Fruit fly (Drosophila melanogaster) whole organism, embryonic: ENCODE measurements around the gene Atat.

Experiments used
- Antp ChIP-seq: fragments of 200-800 bp; sonication (Bioruptor generic); optimal IDR thresholded peaks from 3 replicates; lab custom pipeline; 2016; ENCODE audit warnings: missing biosample characterization, missing genetic modification characterization
- CG10431 ChIP-seq: fragments of 200-800 bp; sonication (Bioruptor generic); optimal IDR thresholded peaks from 3 replicates; lab custom pipeline; 2018; ENCODE audit warnings: missing biosample characterization, mild to moderate bottlenecking, missing genetic modification characterization
- CG12659 ChIP-seq: fragments of 200-800 bp; sonication (Bioruptor generic); optimal IDR thresholded peaks from 3 replicates; lab custom pipeline; 2017; ENCODE audit warnings: mild to moderate bottlenecking, missing biosample characterization, missing genetic modification reagents, missing genetic modification characterization
- CG13424 ChIP-seq: fragments of 200-800 bp; sonication (Bioruptor generic); optimal IDR thresholded peaks from 2 replicates; lab custom pipeline; 2019; ENCODE audit warnings: missing biosample characterization, mild to moderate bottlenecking, missing genetic modification characterization, moderate library complexity
- CG13775 ChIP-seq: fragments of 200-800 bp; sonication (Bioruptor generic); optimal IDR thresholded peaks from 3 replicates; lab custom pipeline; 2017; ENCODE audit warnings: missing biosample characterization, mild to moderate bottlenecking, missing genetic modification characterization
- CG15514 ChIP-seq: fragments of 200-800 bp; sonication (Bioruptor generic); optimal IDR thresholded peaks from 3 replicates; lab custom pipeline; 2017; ENCODE audit warnings: missing biosample characterization, missing genetic modification characterization, mild to moderate bottlenecking, moderate library complexity, missing genetic modification reagents
- CG17612 ChIP-seq: fragments of 200-800 bp; sonication (Bioruptor generic); IDR thresholded peaks from 2 replicates; pipeline ENCODE4 v1.3.6; 2022; ENCODE audit warnings: missing biosample characterization, missing genetic modification characterization
- CG31441 ChIP-seq: fragments of 200-800 bp; sonication (Bioruptor generic); IDR thresholded peaks from 2 replicates; pipeline ENCODE4 v1.3.6; 2022; ENCODE audit warnings: missing biosample characterization, missing genetic modification characterization
- CG4328 ChIP-seq: fragments of 200-800 bp; sonication (Bioruptor generic); optimal IDR thresholded peaks from 3 replicates; lab custom pipeline; 2017; ENCODE audit warnings: missing biosample characterization, missing genetic modification reagents, missing genetic modification characterization
- CG6791 ChIP-seq: fragments of 200-800 bp; sonication (Bioruptor generic); IDR thresholded peaks from 3 replicates; pipeline ENCODE4 v1.3.6; 2022; ENCODE audit warnings: missing biosample characterization, missing genetic modification characterization; ENCODE audit not compliant: partially characterized antibody
- CG8478 ChIP-seq: fragments of >200 bp; optimal IDR thresholded peaks from 2 replicates; lab custom pipeline; 2018
- CG9727 ChIP-seq: fragments of 200-800 bp; sonication (Bioruptor generic); optimal IDR thresholded peaks from 3 replicates; lab custom pipeline; 2017; ENCODE audit warnings: missing biosample characterization, mild to moderate bottlenecking, missing genetic modification characterization
- CG9797 ChIP-seq: fragments of 200-800 bp; sonication (Bioruptor generic); optimal IDR thresholded peaks from 3 replicates; lab custom pipeline; 2018; ENCODE audit warnings: missing biosample characterization, mild to moderate bottlenecking, missing genetic modification characterization
- CG9876 ChIP-seq: fragments of 200-800 bp; sonication (Bioruptor generic); optimal IDR thresholded peaks from 2 replicates; lab custom pipeline; 2016; ENCODE audit warnings: missing biosample characterization, missing genetic modification characterization
- Chrac-16 ChIP-seq: fragments of 200-800 bp; sonication (Bioruptor generic); optimal IDR thresholded peaks from 3 replicates; lab custom pipeline; 2016; ENCODE audit warnings: missing biosample characterization, missing genetic modification characterization
- D19A ChIP-seq: fragments of 200-800 bp; optimal IDR thresholded peaks from 3 replicates; lab custom pipeline; 2019; ENCODE audit warnings: missing biosample characterization, mild to moderate bottlenecking, missing genetic modification characterization, moderate library complexity
- Ets65A ChIP-seq: fragments of 200-800 bp; sonication (Bioruptor generic); peaks from one replicate; lab custom pipeline; 2016; ENCODE audit warnings: missing biosample characterization, missing genetic modification characterization
- Ets97D ChIP-seq: fragments of 200-800 bp; sonication (Bioruptor generic); optimal IDR thresholded peaks from 3 replicates; lab custom pipeline; 2016; ENCODE audit warnings: missing biosample characterization, missing genetic modification characterization
- GATAe ChIP-seq: fragments of 200-800 bp; sonication (Bioruptor generic); conservative IDR thresholded peaks from 2 replicates; pipeline ENCODE4 v1.3.6; 2022; ENCODE audit warnings: missing biosample characterization, missing genetic modification characterization
- Gug ChIP-seq: fragments of 200-800 bp; sonication (Bioruptor generic); IDR thresholded peaks from 4 replicates; pipeline ENCODE4 v1.3.6; 2022; ENCODE audit warnings: missing biosample characterization, missing genetic modification characterization
- HHEX ChIP-seq: fragments of 200-800 bp; sonication (Bioruptor generic); optimal IDR thresholded peaks from 3 replicates; lab custom pipeline; 2017; ENCODE audit warnings: missing biosample characterization, mild to moderate bottlenecking, missing genetic modification characterization, missing genetic modification reagents
- MESR4 ChIP-seq: fragments of 200-800 bp; sonication (Bioruptor generic); optimal IDR thresholded peaks from 2 replicates; lab custom pipeline; 2018; ENCODE audit warnings: missing biosample characterization, mild to moderate bottlenecking, missing genetic modification characterization, moderate library complexity
- Rfx ChIP-seq: fragments of 200-800 bp; sonication (Bioruptor generic); IDR thresholded peaks from 2 replicates; pipeline ENCODE4 v1.3.6; 2022; ENCODE audit warnings: missing biosample characterization, missing genetic modification characterization
- Rx ChIP-seq: fragments of 200-800 bp; sonication (Bioruptor generic); IDR thresholded peaks from 2 replicates; pipeline ENCODE4 v1.3.6; 2022; ENCODE audit warnings: missing biosample characterization, missing genetic modification characterization
- Scr ChIP-seq: fragments of 200-800 bp; sonication (Bioruptor generic); IDR thresholded peaks from 2 replicates; pipeline ENCODE4 v1.3.6; 2022; ENCODE audit warnings: missing biosample characterization, missing genetic modification characterization; ENCODE audit not compliant: partially characterized antibody
- Spps ChIP-seq: fragments of 200-800 bp; sonication (Bioruptor generic); optimal IDR thresholded peaks from 2 replicates; lab custom pipeline; 2018; ENCODE audit warnings: missing biosample characterization, mild to moderate bottlenecking, missing genetic modification characterization
- Xrp1 ChIP-seq: fragments of 200-800 bp; sonication (Bioruptor generic); IDR thresholded peaks from 2 replicates; pipeline ENCODE4 v1.3.6; 2022; ENCODE audit warnings: missing biosample characterization, missing genetic modification characterization
- ac ChIP-seq: fragments of 200-800 bp; sonication (Bioruptor generic); optimal IDR thresholded peaks from 3 replicates; lab custom pipeline; 2017; ENCODE audit warnings: missing biosample characterization, mild to moderate bottlenecking, missing genetic modification characterization
- btn ChIP-seq: fragments of 200-800 bp; sonication (Bioruptor generic); optimal IDR thresholded peaks from 2 replicates; lab custom pipeline; 2016; ENCODE audit warnings: missing biosample characterization, missing genetic modification characterization
- cas ChIP-seq: fragments of 200-800 bp; sonication (Bioruptor generic); IDR thresholded peaks from 2 replicates; pipeline ENCODE4 v1.3.6; 2022; ENCODE audit warnings: missing biosample characterization, missing genetic modification characterization
- cato ChIP-seq: fragments of 200-800 bp; sonication (Bioruptor generic); optimal IDR thresholded peaks from 2 replicates; lab custom pipeline; 2016; ENCODE audit warnings: missing biosample characterization, missing genetic modification characterization, borderline replicate concordance
- croc ChIP-seq: fragments of 200-800 bp; sonication (Bioruptor generic); conservative IDR thresholded peaks from 3 replicates; pipeline ENCODE4 v1.3.6; 2022; ENCODE audit warnings: missing biosample characterization, missing genetic modification characterization
- da ChIP-seq: fragments of 200-800 bp; sonication (Bioruptor generic); optimal IDR thresholded peaks from 2 replicates; lab custom pipeline; 2016; ENCODE audit warnings: missing biosample characterization, missing genetic modification characterization
- dmrt11E ChIP-seq: fragments of 200-800 bp; sonication (Bioruptor generic); optimal IDR thresholded peaks from 3 replicates; lab custom pipeline; 2018; ENCODE audit warnings: missing biosample characterization, mild to moderate bottlenecking, missing genetic modification characterization, moderate library complexity
- exex ChIP-seq: fragments of 200-800 bp; sonication (Bioruptor generic); optimal IDR thresholded peaks from 4 replicates; lab custom pipeline; 2018; ENCODE audit warnings: missing biosample characterization, mild to moderate bottlenecking, missing genetic modification characterization, moderate library complexity
- ftz-f1 ChIP-seq: fragments of 200-800 bp; sonication (Bioruptor generic); optimal IDR thresholded peaks from 2 replicates; lab custom pipeline; 2016; ENCODE audit warnings: missing biosample characterization, missing genetic modification characterization
- gcm2 ChIP-seq: fragments of 200-800 bp; sonication (Bioruptor generic); optimal IDR thresholded peaks from 2 replicates; lab custom pipeline; 2016; ENCODE audit warnings: missing biosample characterization, missing genetic modification characterization
- gt ChIP-seq: fragments of 200-800 bp; sonication (Bioruptor generic); IDR thresholded peaks from 2 replicates; pipeline ENCODE4 v1.3.6; 2022; ENCODE audit warnings: missing biosample characterization, missing genetic modification characterization
- insv ChIP-seq, 2 experiments: fragments of 200-800 bp; sonication (Bioruptor generic); optimal IDR thresholded peaks; 3 replicates each; lab custom pipeline; 2016 to 2018; ENCODE audit warnings: missing biosample characterization in 2 of 2, missing genetic modification characterization in 2 of 2
- mirr ChIP-seq: fragments of 200-800 bp; sonication (Bioruptor generic); optimal IDR thresholded peaks from 3 replicates; lab custom pipeline; 2018; ENCODE audit warnings: missing biosample characterization, mild to moderate bottlenecking, missing genetic modification characterization
- nmo ChIP-seq: fragments of 200-800 bp; sonication (Bioruptor generic); optimal IDR thresholded peaks from 2 replicates; lab custom pipeline; 2018; ENCODE audit warnings: missing biosample characterization, mild to moderate bottlenecking, missing genetic modification characterization, moderate library complexity
- onecut ChIP-seq: fragments of 200-800 bp; sonication (Bioruptor generic); IDR thresholded peaks from 2 replicates; pipeline ENCODE4 v1.3.6; 2022; ENCODE audit warnings: missing biosample characterization, missing genetic modification characterization
- org-1 ChIP-seq: fragments of 200-800 bp; sonication (Bioruptor generic); optimal IDR thresholded peaks from 2 replicates; lab custom pipeline; 2017; ENCODE audit warnings: missing biosample characterization, missing genetic modification characterization
- pb ChIP-seq: fragments of 200-800 bp; sonication (Bioruptor generic); optimal IDR thresholded peaks from 3 replicates; lab custom pipeline; 2016; ENCODE audit warnings: missing biosample characterization, missing genetic modification characterization
- repo ChIP-seq: fragments of 200-800 bp; sonication (Bioruptor generic); optimal IDR thresholded peaks from 2 replicates; lab custom pipeline; 2016; ENCODE audit warnings: missing biosample characterization, missing genetic modification characterization
- sima ChIP-seq: fragments of 200-800 bp; sonication (Bioruptor generic); optimal IDR thresholded peaks from 2 replicates; lab custom pipeline; 2016; ENCODE audit warnings: missing biosample characterization, missing genetic modification characterization
- sr ChIP-seq: fragments of 200-800 bp; sonication (Bioruptor generic); IDR thresholded peaks from 3 replicates; pipeline ENCODE4 v1.3.6; 2022; ENCODE audit warnings: missing biosample characterization, missing genetic modification characterization
- twi ChIP-seq: fragments of 200-800 bp; optimal IDR thresholded peaks from 2 replicates; lab custom pipeline; 2019; ENCODE audit warnings: missing biosample characterization, mild to moderate bottlenecking, missing genetic modification characterization, moderate library complexity
- tx ChIP-seq: fragments of 200-800 bp; sonication (Bioruptor generic); optimal IDR thresholded peaks from 2 replicates; lab custom pipeline; 2016; ENCODE audit warnings: missing biosample characterization, missing genetic modification characterization

Gene Atat

dm6 chr3L:9377198-9378035 is 49.1 kb downstream of the Atat start, which contains the start of gene Hsp26 (continued):
- TF ChIP-seq Spps (tag; lab: Kevin White, UChicago) (peak; percentile 59), CG9797 (GFP tag; lab: Kevin White, UChicago) (no peak), CG13775 (peak; percentile 73), tx (GFP tag; lab: Kevin White, UChicago) (peak; percentile 62), HHEX (GFP tag; lab: Kevin White, UChicago) (peak; percentile 72), CG9876 (GFP tag; lab: Kevin White, UChicago) (peak; percentile 74), croc (GFP tag; lab: Robert Waterston, UW) (peak; percentile 55; the same call in 2 of the 3 replicates), org-1 (peak; percentile 70), CG4328 (GFP tag; lab: Kevin White, UChicago) (peak; percentile 13), Xrp1 (GFP tag; lab: Robert Waterston, UW) (peak; percentile 91), repo (GFP tag; lab: Kevin White, UChicago) (peak; percentile 69), Gug (GFP tag; lab: Robert Waterston, UW) (peak; percentile 43; the same call in 2 of the 4 replicates), ac (no peak), CG8478 (lab: Kevin White, UChicago) (no peak), Ets65A (peak; percentile 91), dmrt11E (peak; percentile 30), exex (tag; lab: Kevin White, UChicago) (no peak), ftz-f1 (GFP tag; lab: Kevin White, UChicago) (no peak), sr (GFP tag; lab: Robert Waterston, UW) (no peak), CG6791 (GFP tag; lab: Robert Waterston, UW) (no peak), onecut (peak; percentile 67), Rfx (GFP tag; lab: Robert Waterston, UW) (peak; percentile 83), CG15514 (GFP tag; lab: Kevin White, UChicago) (peak; percentile 54), cato (GFP tag; lab: Kevin White, UChicago) (peak; percentile 75), btn (GFP tag; lab: Kevin White, UChicago) (peak; percentile 46), twi (tag; lab: Kevin White, UChicago) (peak; percentile 52), Rx (GFP tag; lab: Robert Waterston, UW) (peak; percentile 27; the same call in 1 of the 2 replicates), CG13424 (peak; percentile 87), pb (GFP tag; lab: Kevin White, UChicago) (peak; percentile 54), insv (GFP tag; optimal IDR thresholded peaks at IDR 0.05; lab: Kevin White, UChicago) (no peak), CG12659 (GFP tag; lab: Kevin White, UChicago) (peak; percentile 86), Scr (GFP tag; lab: Robert Waterston, UW) (no peak), CG10431 (no peak), mirr (GFP tag; lab: Kevin White, UChicago) (no peak), sima (peak; percentile 38), D19A (tag; lab: Kevin White, UChicago) (peak; percentile 77), CG17612 (GFP tag; lab: Robert Waterston, UW) (peak; percentile 56; the same call in 1 of the 2 replicates), cas (GFP tag; lab: Robert Waterston, UW) (peak; percentile 49; the same call in 1 of the 2 replicates), da (no peak), CG31441 (GFP tag; lab: Robert Waterston, UW) (peak; percentile 88), nmo (GFP tag; lab: Kevin White, UChicago) (peak; percentile 85), gcm2 (peak; percentile 58), Antp (GFP tag; lab: Kevin White, UChicago) (peak; percentile 86), MESR4 (peak; percentile 3), GATAe (0 out of 2 replicates have a peak, but pooled peaks have one; percentile 27), gt (GFP tag; lab: Robert Waterston, UW) (no peak), Ets97D (GFP tag; lab: Kevin White, UChicago) (peak; percentile 46), CG9727 (GFP tag; lab: Kevin White, UChicago) (peak; percentile 74), Chrac-16 (GFP tag; lab: Kevin White, UChicago) (peak; percentile 75)
